Fruit fly (Drosophila melanogaster): ENCODE results near the gene CG11345.

DNA sequence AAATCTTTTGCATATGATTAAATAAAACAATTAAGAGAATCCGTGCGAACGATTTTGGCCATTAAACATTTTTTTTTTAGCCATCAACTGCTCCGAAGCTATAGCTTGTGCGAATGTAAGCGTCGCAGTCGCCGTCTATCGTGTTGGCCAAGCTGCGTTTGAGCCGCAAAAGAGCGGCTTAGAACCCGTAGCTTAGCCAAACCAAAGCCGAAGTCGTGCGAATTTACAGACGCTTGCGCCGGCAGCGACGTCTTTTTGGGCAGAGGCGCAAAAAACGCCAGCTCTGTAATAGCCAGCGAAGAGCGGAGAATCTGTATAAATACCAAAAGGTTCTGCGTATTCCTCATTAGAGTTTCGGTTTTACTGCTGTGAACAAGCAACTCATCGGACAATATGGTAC lies 22.0 kb upstream of the CG11345 start, which contains the start of gene CG7465:
- TF ChIP-seq CG10321 (GFP tag; IDR thresholded peaks at IDR 0.05) = no peak
- TF ChIP-seq CG2129 (GFP tag; IDR thresholded peaks at IDR 0.05; ENCODE audit: partially characterized antibody) = no peak
- no peak for TF ChIP-seq Ssrp (tag; optimal IDR thresholded peaks at IDR 0.05)
- no peak for TF ChIP-seq chif (GFP tag; optimal IDR thresholded peaks at IDR 0.05)
- no peak for TF ChIP-seq CG2678 (tag; optimal IDR thresholded peaks at IDR 0.05)
